Worm (Caenorhabditis elegans) whole organism, L4 larva: ENCODE results near the gene msp-53.
A peak's percentile ranks its signal among the peaks of the same experiment; 100 is the strongest.

ENCODE experiments used
- D1046.2 ChIP-seq: fragments of 200-800 bp; sonication (Bioruptor generic); IDR thresholded peaks from 2 replicates; pipeline ENCODE4 v1.3.6; 2022; ENCODE audit warnings: missing genetic modification characterization, missing compliant biosample characterization
- F44E2.7 ChIP-seq: fragments of 200-800 bp; sonication (Bioruptor generic); IDR thresholded peaks from 2 replicates; pipeline ENCODE4 v2.1.2; 2022; ENCODE audit warnings: missing genetic modification characterization, missing compliant biosample characterization
- F49E8.2 ChIP-seq: sonication (generic microtip); optimal IDR thresholded peaks from 2 replicates; lab custom pipeline; 2016; ENCODE audit warnings: missing compliant biosample characterization, mild to moderate bottlenecking, missing genetic modification characterization, borderline replicate concordance
- T26A8.4 ChIP-seq: fragments of 200-800 bp; sonication (Bioruptor generic); IDR thresholded peaks from 2 replicates; pipeline ENCODE4 v1.3.6; 2022; ENCODE audit warnings: missing genetic modification characterization, missing compliant biosample characterization
- Y5F2A.4 ChIP-seq: fragments of 200-800 bp; sonication (Bioruptor generic); optimal IDR thresholded peaks from 2 replicates; lab custom pipeline; 2018; ENCODE audit warnings: mild to moderate bottlenecking, missing genetic modification characterization, missing compliant biosample characterization
- Y75B8A.6 ChIP-seq: fragments of 200-800 bp; sonication (Bioruptor generic); IDR thresholded peaks from 2 replicates; pipeline ENCODE4 v1.3.6; 2022; ENCODE audit warnings: missing genetic modification reagents, missing genetic modification characterization, missing compliant biosample characterization
- ama-1 ChIP-seq: fragments of 150-350 bp; optimal IDR thresholded peaks from 2 replicates; lab custom pipeline; 2014; ENCODE audit warnings: inconsistent platforms, mixed read lengths
- arid-1 ChIP-seq: fragments of 200-800 bp; sonication (Bioruptor generic); conservative IDR thresholded peaks from 2 replicates; pipeline ENCODE4 v1.3.6; 2022; ENCODE audit warnings: missing genetic modification reagents, missing genetic modification characterization, missing compliant biosample characterization
- ceh-20 ChIP-seq: fragments of 200-800 bp; sonication (Bioruptor generic); IDR thresholded peaks from 2 replicates; pipeline ENCODE4 v1.3.6; 2022; ENCODE audit warnings: missing genetic modification reagents, missing genetic modification characterization, missing compliant biosample characterization
- ceh-32 ChIP-seq: sonication (generic microtip); optimal IDR thresholded peaks from 2 replicates; lab custom pipeline; 2016; ENCODE audit warnings: mild to moderate bottlenecking, missing genetic modification characterization, missing compliant biosample characterization; ENCODE audit not compliant: poor library complexity
- dmd-6 ChIP-seq: fragments of 200-800 bp; sonication (Bioruptor generic); IDR thresholded peaks from 2 replicates; pipeline ENCODE4 v1.3.6; 2022; ENCODE audit warnings: missing genetic modification reagents, missing genetic modification characterization, missing compliant biosample characterization
- dmd-8 ChIP-seq: fragments of 200-800 bp; sonication (Bioruptor generic); IDR thresholded peaks from 2 replicates; pipeline ENCODE4 v1.3.6; 2022; ENCODE audit warnings: missing genetic modification characterization, missing compliant biosample characterization
- dmd-9 ChIP-seq: fragments of 200-800 bp; sonication (Bioruptor generic); IDR thresholded peaks from 2 replicates; pipeline ENCODE4 v1.3.6; 2022; ENCODE audit warnings: missing genetic modification reagents, missing genetic modification characterization, missing compliant biosample characterization
- dpl-1 ChIP-seq: fragments of 150-350 bp; optimal IDR thresholded peaks from 2 replicates; lab custom pipeline; 2014; ENCODE audit warnings: missing biosample characterization, missing genetic modification reagents, missing genetic modification characterization
- duxl-1 ChIP-seq: sonication (generic microtip); optimal IDR thresholded peaks from 2 replicates; lab custom pipeline; 2016; ENCODE audit warnings: mild to moderate bottlenecking, missing genetic modification characterization, moderate library complexity, missing compliant biosample characterization; ENCODE audit not compliant: poor library complexity
- dve-1 ChIP-seq: sonication (generic microtip); optimal IDR thresholded peaks from 2 replicates; lab custom pipeline; 2017; ENCODE audit warnings: antibody characterized with exemption, mild to moderate bottlenecking, missing genetic modification characterization, missing compliant biosample characterization; ENCODE audit not compliant: insufficient read depth
- egl-27 ChIP-seq: sonication (generic microtip); optimal IDR thresholded peaks from 3 replicates; lab custom pipeline; 2017; ENCODE audit warnings: missing biosample characterization, missing genetic modification reagents, missing genetic modification characterization
- egl-43 ChIP-seq: fragments of 200-800 bp; sonication (Bioruptor generic); IDR thresholded peaks from 2 replicates; pipeline ENCODE4 v1.3.6; 2022; ENCODE audit warnings: missing genetic modification reagents, missing genetic modification characterization, missing compliant biosample characterization
- fkh-10 ChIP-seq: fragments of 150-350 bp; optimal IDR thresholded peaks from 2 replicates; lab custom pipeline; 2014; ENCODE audit warnings: missing biosample characterization, missing genetic modification reagents, missing genetic modification characterization
- fos-1 ChIP-seq: fragments of 150-350 bp; optimal IDR thresholded peaks from 2 replicates; lab custom pipeline; 2014; ENCODE audit warnings: missing biosample characterization, missing genetic modification characterization
- gei-8 ChIP-seq: fragments of 200-800 bp; sonication (Bioruptor generic); optimal IDR thresholded peaks from 2 replicates; lab custom pipeline; 2018; ENCODE audit warnings: mild to moderate bottlenecking, missing genetic modification characterization, missing compliant biosample characterization
- hlh-30 ChIP-seq: sonication (generic microtip); optimal IDR thresholded peaks from 2 replicates; lab custom pipeline; 2017; ENCODE audit warnings: antibody characterized with exemption, mild to moderate bottlenecking, missing genetic modification characterization, missing compliant biosample characterization; ENCODE audit not compliant: insufficient read depth
- lim-7 ChIP-seq: fragments of 200-800 bp; sonication (Bioruptor generic); IDR thresholded peaks from 2 replicates; pipeline ENCODE4 v1.3.6; 2022; ENCODE audit warnings: missing genetic modification characterization, missing compliant biosample characterization
- lin-1 ChIP-seq: fragments of 200-800 bp; sonication (Bioruptor generic); IDR thresholded peaks from 2 replicates; pipeline ENCODE4 v1.3.6; 2022; ENCODE audit warnings: missing genetic modification reagents, missing genetic modification characterization, missing compliant biosample characterization
- lin-38 ChIP-seq: fragments of 200-800 bp; sonication (Bioruptor generic); IDR thresholded peaks from 2 replicates; pipeline ENCODE4 v1.3.6; 2022; ENCODE audit warnings: missing genetic modification reagents, missing genetic modification characterization, missing compliant biosample characterization
- mep-1 ChIP-seq: fragments of 150-350 bp; sonication (generic microtip); optimal IDR thresholded peaks from 3 replicates; lab custom pipeline; 2014; ENCODE audit warnings: missing biosample characterization, missing genetic modification characterization
- mes-2 ChIP-seq: sonication (generic microtip); optimal IDR thresholded peaks from 2 replicates; lab custom pipeline; 2016; ENCODE audit warnings: missing genotype, mild to moderate bottlenecking, missing genetic modification characterization, missing compliant biosample characterization; ENCODE audit not compliant: poor library complexity, severe bottlenecking
- mxl-3 ChIP-seq: fragments of 200-800 bp; sonication (Bioruptor generic); optimal IDR thresholded peaks from 2 replicates; lab custom pipeline; 2018; ENCODE audit warnings: mild to moderate bottlenecking, missing genetic modification characterization, missing compliant biosample characterization
- nhr-11 ChIP-seq: fragments of 150-350 bp; optimal IDR thresholded peaks from 2 replicates; lab custom pipeline; 2014; ENCODE audit warnings: missing biosample characterization, missing genetic modification characterization
- nhr-111 ChIP-seq: fragments of 200-800 bp; sonication (Bioruptor generic); optimal IDR thresholded peaks from 2 replicates; lab custom pipeline; 2018; ENCODE audit warnings: mild to moderate bottlenecking, missing genetic modification characterization, missing compliant biosample characterization
- nhr-25 ChIP-seq: sonication (generic microtip); optimal IDR thresholded peaks from 2 replicates; lab custom pipeline; 2017; ENCODE audit warnings: missing genetic modification characterization, mild to moderate bottlenecking, missing compliant biosample characterization, antibody characterized with exemption, moderate library complexity, borderline replicate concordance; ENCODE audit not compliant: insufficient read depth
- rbr-2 ChIP-seq: sonication (generic microtip); optimal IDR thresholded peaks from 2 replicates; lab custom pipeline; 2016; ENCODE audit warnings: missing genotype, missing genetic modification characterization, missing compliant biosample characterization
- saeg-2 ChIP-seq: fragments of 200-800 bp; sonication (Bioruptor generic); IDR thresholded peaks from 2 replicates; pipeline ENCODE4 v1.3.6; 2022; ENCODE audit warnings: missing genetic modification reagents, missing genetic modification characterization, missing compliant biosample characterization
- snpc-1.2 ChIP-seq: fragments of 200-800 bp; sonication (Bioruptor generic); IDR thresholded peaks from 2 replicates; pipeline ENCODE4 v1.3.6; 2022; ENCODE audit warnings: missing genetic modification reagents, missing genetic modification characterization, missing compliant biosample characterization
- snpc-4 ChIP-seq: fragments of 150-350 bp; optimal IDR thresholded peaks from 2 replicates; lab custom pipeline; 2014; ENCODE audit warnings: missing biosample characterization, missing genetic modification characterization
- spr-1 ChIP-seq: sonication (generic microtip); optimal IDR thresholded peaks from 2 replicates; lab custom pipeline; 2016; ENCODE audit warnings: mild to moderate bottlenecking, missing genetic modification characterization, missing compliant biosample characterization
- tag-97 ChIP-seq: fragments of 200-800 bp; sonication (Bioruptor generic); IDR thresholded peaks from 2 replicates; pipeline ENCODE4 v1.3.6; 2022; ENCODE audit warnings: missing genetic modification characterization, missing compliant biosample characterization
- unc-39 ChIP-seq: sonication (generic microtip); optimal IDR thresholded peaks from 2 replicates; lab custom pipeline; 2017; ENCODE audit warnings: missing biosample characterization, missing genetic modification characterization
- unc-62 ChIP-seq, 3 experiments: fragments of 150-350 bp in 1 of 3; sonication (generic microtip); optimal IDR thresholded peaks in 2 of 3; peaks in 1 of 3; 1 replicate in 1 of 3; 2 replicates in 2 of 3; lab custom pipeline; 2014 to 2017; ENCODE audit warnings: missing biosample characterization in 3 of 3, missing genetic modification characterization in 3 of 3, missing genetic modification reagents in 3 of 3, missing genotype in 1 of 3
- zag-1 ChIP-seq: fragments of 150-350 bp; optimal IDR thresholded peaks from 2 replicates; lab custom pipeline; 2014; ENCODE audit warnings: missing biosample characterization, missing genetic modification characterization
- zfp-2 ChIP-seq: sonication (generic microtip); optimal IDR thresholded peaks from 2 replicates; lab custom pipeline; 2016; ENCODE audit warnings: mild to moderate bottlenecking, missing genetic modification characterization, missing compliant biosample characterization
- zfp-3 ChIP-seq: fragments of 200-800 bp; sonication (Bioruptor generic); conservative IDR thresholded peaks from 2 replicates; pipeline ENCODE4 v1.3.6; 2022; ENCODE audit warnings: missing genetic modification reagents, missing genetic modification characterization, missing compliant biosample characterization
- zip-11 ChIP-seq: fragments of 200-800 bp; sonication (Bioruptor generic); IDR thresholded peaks from 2 replicates; pipeline ENCODE4 v1.3.6; 2022; ENCODE audit warnings: missing genetic modification characterization, missing compliant biosample characterization
- ztf-11 ChIP-seq: fragments of 150-350 bp; optimal IDR thresholded peaks from 2 replicates; lab custom pipeline; 2014; ENCODE audit warnings: missing biosample characterization, missing genetic modification characterization

The msp-53 gene

ce11 chrIV:5088814-5089322 is 24.0 kb upstream of the msp-53 start, which contains the start of gene ivd-1 (continued):
- no peak for TF ChIP-seq rbr-2 (tag; lab: Kevin White, UChicago)
- TF ChIP-seq dve-1 (tag; lab: Kevin White, UChicago) = peak; percentile 75
- peak; percentile 75 for TF ChIP-seq mxl-3 (GFP tag; lab: Kevin White, UChicago)
- no peak for TF ChIP-seq ceh-32 (tag; lab: Kevin White, UChicago)
- no peak for TF ChIP-seq zag-1
- no peak for TF ChIP-seq dmd-8 (GFP tag; lab: Robert Waterston, UW)
- no peak for TF ChIP-seq spr-1 (tag; lab: Kevin White, UChicago)
- no peak for TF ChIP-seq arid-1 (GFP tag; lab: Robert Waterston, UW)
- no peak for TF ChIP-seq T26A8.4 (GFP tag; lab: Robert Waterston, UW)
- no peak for TF ChIP-seq lim-7
- TF ChIP-seq ceh-20 (GFP tag; lab: Robert Waterston, UW) = no peak
- no peak for TF ChIP-seq unc-39
- no peak for TF ChIP-seq lin-38 (GFP tag; lab: Robert Waterston, UW)
- TF ChIP-seq ztf-11 (tag; lab: Kevin White, UChicago) = no peak
- no peak for TF ChIP-seq dpl-1 (GFP tag; lab: Kevin White, UChicago)
- no peak for TF ChIP-seq F44E2.7
- TF ChIP-seq fos-1 (tag; lab: Kevin White, UChicago) = no peak
- peak; percentile 38 for TF ChIP-seq mes-2
- TF ChIP-seq hlh-30 = peak; percentile 88
- TF ChIP-seq duxl-1 (tag; lab: Kevin White, UChicago) = no peak
- TF ChIP-seq zfp-2 (tag; lab: Kevin White, UChicago) = no peak
- no peak for TF ChIP-seq snpc-4 (tag; lab: Kevin White, UChicago)
- peak; percentile 50 for TF ChIP-seq mep-1 (tag; lab: Kevin White, UChicago)
- no peak for TF ChIP-seq nhr-11
- no peak for TF ChIP-seq nhr-25 (tag; lab: Kevin White, UChicago)

ce11 chrIV:5086961-5087326 is 22.1 kb upstream of the msp-53 start:
- TF ChIP-seq rbr-2 (tag; lab: Kevin White, UChicago) (peak; percentile 11), tag-97 (no peak), Y5F2A.4 (GFP tag; lab: Kevin White, UChicago) (no peak), unc-62 (GFP tag; optimal IDR thresholded peaks at IDR 0.05 in 1 of 2; lab: Kevin White, UChicago) (peak in 1 of 2 experiments; percentile 80), unc-62 (tag; optimal IDR thresholded peaks at IDR 0.05; lab: Kevin White, UChicago) (no peak), egl-43 (GFP tag; lab: Robert Waterston, UW) (peak; percentile 18), nhr-111 (GFP tag; lab: Kevin White, UChicago) (no peak), egl-27 (tag; lab: Kevin White, UChicago) (no peak), F49E8.2 (no peak), ama-1 (lab: Kevin White, UChicago) (peak; percentile 4), ceh-20 (GFP tag; lab: Robert Waterston, UW) (peak; percentile 46; the same call in 1 of the 2 replicates), D1046.2 (GFP tag; lab: Robert Waterston, UW) (0 out of 2 replicates have a peak, but pooled peaks have one; percentile 8), zip-11 (GFP tag; lab: Robert Waterston, UW) (no peak), dmd-9 (GFP tag; lab: Robert Waterston, UW) (no peak), zfp-3 (GFP tag; lab: Robert Waterston, UW) (0 out of 2 replicates have a peak, but pooled peaks have one; percentile 50), saeg-2 (GFP tag; lab: Robert Waterston, UW) (0 out of 2 replicates have a peak, but pooled peaks have one; percentile 14), dmd-8 (GFP tag; lab: Robert Waterston, UW) (0 out of 2 replicates have a peak, but pooled peaks have one; percentile 37), fkh-10 (GFP tag; lab: Kevin White, UChicago) (no peak), dmd-6 (peak; percentile 12; the same call in 1 of the 2 replicates), Y75B8A.6 (0 out of 2 replicates have a peak, but pooled peaks have one; percentile 9), lin-1 (0 out of 2 replicates have a peak, but pooled peaks have one; percentile 10), snpc-1.2 (GFP tag; lab: Robert Waterston, UW) (peak; percentile 11; the same call in 1 of the 2 replicates), gei-8 (GFP tag; lab: Kevin White, UChicago) (no peak)
